Worm (Caenorhabditis elegans) whole organism, L3 larva: ENCODE measurements around the gene ZC116.5.

Experiments used
- ama-1 ChIP-seq: fragments of 150-350 bp; optimal IDR thresholded peaks from 2 replicates; lab custom pipeline; 2018
- ceh-16 ChIP-seq: sonication (generic microtip); optimal IDR thresholded peaks from 2 replicates; lab custom pipeline; 2017; ENCODE audit warnings: missing biosample characterization, missing genetic modification characterization
- ceh-82 ChIP-seq: fragments of 150-350 bp; optimal IDR thresholded peaks from 2 replicates; lab custom pipeline; 2014; ENCODE audit warnings: missing biosample characterization, missing genetic modification characterization
- ceh-9 ChIP-seq: sonication (generic microtip); optimal IDR thresholded peaks from 2 replicates; lab custom pipeline; 2018; ENCODE audit warnings: missing biosample characterization, missing genetic modification characterization
- daf-12 ChIP-seq: fragments of 150-350 bp; optimal IDR thresholded peaks from 2 replicates; lab custom pipeline; 2014; ENCODE audit warnings: missing biosample characterization, missing genetic modification reagents, missing genetic modification characterization
- egl-27 ChIP-seq: sonication (generic microtip); optimal IDR thresholded peaks from 4 replicates; lab custom pipeline; 2017; ENCODE audit warnings: missing biosample characterization, missing genetic modification reagents, missing genetic modification characterization
- egl-5 ChIP-seq: fragments of 150-350 bp; optimal IDR thresholded peaks from 2 replicates; lab custom pipeline; 2017; ENCODE audit warnings: missing biosample characterization, missing genetic modification reagents, missing genetic modification characterization, inconsistent platforms
- elt-1 ChIP-seq: fragments of 150-350 bp; optimal IDR thresholded peaks from 2 replicates; lab custom pipeline; 2014; ENCODE audit warnings: missing biosample characterization, missing genetic modification characterization
- elt-2 ChIP-seq: sonication (generic microtip); optimal IDR thresholded peaks from 2 replicates; lab custom pipeline; 2016; ENCODE audit warnings: missing genetic modification reagents, mild to moderate bottlenecking, missing genetic modification characterization, missing compliant biosample characterization
- elt-3 ChIP-seq, 3 experiments: fragments of 150-350 bp in 1 of 3; sonication (generic microtip) in 2 of 3; optimal IDR thresholded peaks; 2 replicates in 2 of 3; 4 replicates in 1 of 3; lab custom pipeline; 2014 to 2017; ENCODE audit warnings: missing biosample characterization in 3 of 3, missing genetic modification characterization in 3 of 3
- fos-1 ChIP-seq: fragments of 150-350 bp; optimal IDR thresholded peaks from 2 replicates; lab custom pipeline; 2014; ENCODE audit warnings: missing biosample characterization, missing genetic modification characterization
- jun-1 ChIP-seq: fragments of 150-350 bp; optimal IDR thresholded peaks from 2 replicates; lab custom pipeline; 2014; ENCODE audit warnings: missing biosample characterization, missing genetic modification reagents, missing genetic modification characterization
- lin-15B ChIP-seq: fragments of 150-350 bp; optimal IDR thresholded peaks from 2 replicates; lab custom pipeline; 2014; ENCODE audit warnings: missing biosample characterization, missing genetic modification characterization
- lin-39 ChIP-seq: fragments of 150-350 bp; optimal IDR thresholded peaks from 2 replicates; lab custom pipeline; 2018; ENCODE audit warnings: missing biosample characterization, missing genetic modification reagents, missing genetic modification characterization
- lsy-12 ChIP-seq: sonication (generic microtip); optimal IDR thresholded peaks from 2 replicates; lab custom pipeline; 2016; ENCODE audit warnings: mild to moderate bottlenecking, missing genetic modification characterization, missing compliant biosample characterization
- mdl-1 ChIP-seq: fragments of 150-350 bp; optimal IDR thresholded peaks from 2 replicates; lab custom pipeline; 2014; ENCODE audit warnings: missing biosample characterization, missing genetic modification characterization
- mml-1 ChIP-seq: fragments of 150-350 bp; sonication (generic microtip); optimal IDR thresholded peaks from 3 replicates; lab custom pipeline; 2014; ENCODE audit warnings: missing biosample characterization, missing genetic modification characterization
- nfya-1 ChIP-seq: sonication (generic microtip); optimal IDR thresholded peaks from 2 replicates; lab custom pipeline; 2017; ENCODE audit warnings: missing genetic modification characterization, mild to moderate bottlenecking, missing compliant biosample characterization, antibody characterized with exemption, moderate library complexity; ENCODE audit not compliant: insufficient read depth
- nhr-11 ChIP-seq: fragments of 150-350 bp; optimal IDR thresholded peaks from 2 replicates; lab custom pipeline; 2014; ENCODE audit warnings: missing biosample characterization, missing genetic modification characterization
- nhr-12 ChIP-seq: fragments of 150-350 bp; optimal IDR thresholded peaks from 2 replicates; lab custom pipeline; 2014; ENCODE audit warnings: missing biosample characterization, missing genetic modification characterization
- nhr-23 ChIP-seq: fragments of 150-350 bp; optimal IDR thresholded peaks from 2 replicates; lab custom pipeline; 2014; ENCODE audit warnings: missing biosample characterization, missing genetic modification reagents, missing genetic modification characterization
- nhr-237 ChIP-seq: fragments of 150-350 bp; optimal IDR thresholded peaks from 2 replicates; lab custom pipeline; 2014; ENCODE audit warnings: missing biosample characterization, missing genetic modification characterization
- nhr-28 ChIP-seq: fragments of 150-350 bp; optimal IDR thresholded peaks from 2 replicates; lab custom pipeline; 2014; ENCODE audit warnings: missing biosample characterization, missing genetic modification characterization
- nhr-43 ChIP-seq: sonication (generic microtip); optimal IDR thresholded peaks from 2 replicates; lab custom pipeline; 2016; ENCODE audit warnings: mild to moderate bottlenecking, missing genetic modification characterization, missing compliant biosample characterization; ENCODE audit not compliant: poor library complexity, severe bottlenecking
- nhr-67 ChIP-seq: fragments of 150-350 bp; optimal IDR thresholded peaks from 2 replicates; lab custom pipeline; 2014; ENCODE audit warnings: missing biosample characterization, missing genetic modification characterization
- nhr-76 ChIP-seq: fragments of 150-350 bp; sonication (generic microtip); optimal IDR thresholded peaks from 5 replicates; lab custom pipeline; 2014; ENCODE audit warnings: missing biosample characterization, missing genetic modification characterization
- nhr-77 ChIP-seq: fragments of 150-350 bp; optimal IDR thresholded peaks from 2 replicates; lab custom pipeline; 2014; ENCODE audit warnings: missing biosample characterization, missing genetic modification characterization
- pha-4 ChIP-seq: fragments of 150-350 bp; optimal IDR thresholded peaks from 2 replicates; lab custom pipeline; 2014; ENCODE audit warnings: missing biosample characterization, missing genetic modification reagents, missing genetic modification characterization
- pqm-1 ChIP-seq: fragments of 150-350 bp; optimal IDR thresholded peaks from 2 replicates; lab custom pipeline; 2017; ENCODE audit warnings: missing biosample characterization, missing genetic modification characterization, inconsistent platforms
- skn-1 ChIP-seq: fragments of 150-350 bp; optimal IDR thresholded peaks from 2 replicates; lab custom pipeline; 2014; ENCODE audit warnings: missing biosample characterization, missing genetic modification characterization
- tbx-2 ChIP-seq: sonication (generic microtip); optimal IDR thresholded peaks from 2 replicates; lab custom pipeline; 2016; ENCODE audit warnings: mild to moderate bottlenecking, missing genetic modification characterization, missing compliant biosample characterization
- unc-39 ChIP-seq: sonication (generic microtip); optimal IDR thresholded peaks from 4 replicates; lab custom pipeline; 2017; ENCODE audit warnings: missing biosample characterization, missing genetic modification characterization
- unc-62 ChIP-seq: fragments of 150-350 bp; sonication (generic microtip); optimal IDR thresholded peaks from 4 replicates; lab custom pipeline; 2014; ENCODE audit warnings: missing biosample characterization, missing genetic modification reagents, missing genetic modification characterization
- zag-1 ChIP-seq: fragments of 150-350 bp; optimal IDR thresholded peaks from 2 replicates; lab custom pipeline; 2014; ENCODE audit warnings: missing biosample characterization, missing genetic modification characterization
- ztf-11 ChIP-seq: fragments of 150-350 bp; optimal IDR thresholded peaks from 2 replicates; lab custom pipeline; 2014; ENCODE audit warnings: missing biosample characterization, missing genetic modification characterization
- ztf-4 ChIP-seq: fragments of 150-350 bp; optimal IDR thresholded peaks from 2 replicates; lab custom pipeline; 2014; ENCODE audit warnings: missing biosample characterization, missing genetic modification characterization

The ZC116.5 gene

DNA sequence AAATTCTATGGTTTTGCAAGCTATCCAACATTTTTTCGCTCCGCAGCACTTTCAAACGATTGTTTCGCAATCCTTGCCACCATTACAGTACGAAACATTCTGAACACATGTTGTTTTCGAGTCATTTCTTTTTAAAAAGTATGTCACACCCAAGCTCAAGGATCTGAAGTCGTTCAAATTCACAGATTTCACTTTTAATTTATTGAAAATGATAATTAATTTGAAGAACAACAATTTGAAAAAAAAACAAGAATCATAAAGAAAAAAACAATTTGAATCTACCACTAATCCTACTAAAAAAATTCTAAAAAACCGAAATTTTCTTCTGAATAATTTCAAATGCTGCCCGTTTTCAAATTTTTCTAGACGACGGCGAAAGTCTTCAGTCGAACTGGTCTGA, 16.4 kb downstream of the ZC116.5 start, which contains the start of gene C14C10.2:
Gene C14C10.2 (minus strand): TSS at position 101 of the 400 bp plus-strand sequence.
- TF ChIP-seq daf-12 (tag; lab: Kevin White, UChicago) (no peak), unc-62 (GFP tag; lab: Kevin White, UChicago) (no peak), unc-39 (tag; lab: Kevin White, UChicago) (no peak), nhr-76 (tag; lab: Kevin White, UChicago) (no peak), skn-1 (no peak), elt-2 (tag; lab: Kevin White, UChicago) (no peak)

ce11 chrV:12590601-12591000, 18.2 kb downstream of the ZC116.5 start, which contains the start of gene ttr-43:
TSS of gene ttr-43 (minus strand) at chrV:12590701.
- TF ChIP-seq egl-5 (tag; lab: Kevin White, UChicago) (no peak), nhr-28 (no peak), lin-15B (tag; lab: Kevin White, UChicago) (no peak), nhr-67 (no peak), zag-1 (tag; lab: Kevin White, UChicago) (no peak), nhr-237 (no peak), pha-4 (tag; lab: Kevin White, UChicago) (no peak), unc-62 (GFP tag; lab: Kevin White, UChicago) (no peak)

DNA sequence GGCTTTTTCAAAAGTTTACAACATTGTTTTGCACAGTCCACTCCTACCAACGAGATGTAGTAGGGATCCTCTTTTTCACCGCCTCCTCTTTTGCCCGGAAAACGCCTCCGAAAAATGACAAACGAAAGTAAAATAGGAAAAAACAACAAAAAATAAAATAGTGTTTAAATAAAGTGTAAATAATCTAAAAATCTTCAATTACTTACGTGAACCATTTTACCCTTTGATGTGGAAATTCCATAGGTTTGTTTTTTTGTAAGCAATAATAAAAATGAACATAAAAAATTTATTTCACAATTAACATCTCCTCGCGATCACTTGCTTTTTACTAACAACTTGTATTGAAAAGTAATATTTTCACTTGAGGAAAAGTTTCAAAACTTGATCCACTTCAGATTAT, 20.7 kb downstream of the ZC116.5 start, which contains the start of gene C14C10.1:
Gene C14C10.1 (plus strand): TSS at position 301 of the 400 bp plus-strand sequence.
- TF ChIP-seq nhr-28: no peak
- no peak for TF ChIP-seq ztf-4 (tag; lab: Kevin White, UChicago)
- no peak for TF ChIP-seq nhr-76 (tag; lab: Kevin White, UChicago)
- no peak for TF ChIP-seq mml-1
- no peak for TF ChIP-seq nhr-237
- TF ChIP-seq ceh-16 (tag; lab: Kevin White, UChicago): no peak
- no peak for TF ChIP-seq lsy-12 (tag; lab: Kevin White, UChicago)
- TF ChIP-seq lin-39 (tag; lab: Kevin White, UChicago): no peak

- no peak for TF ChIP-seq lin-39 (tag; lab: Kevin White, UChicago)
- no peak for TF ChIP-seq nhr-23 (tag; lab: Kevin White, UChicago)
- no peak for TF ChIP-seq nhr-11
- TF ChIP-seq ztf-4 (tag; lab: Kevin White, UChicago): no peak
- TF ChIP-seq nfya-1: no peak
- TF ChIP-seq mdl-1 (tag; lab: Kevin White, UChicago): no peak
- no peak for TF ChIP-seq nhr-77 (tag; lab: Kevin White, UChicago)
- TF ChIP-seq elt-1 (tag; lab: Kevin White, UChicago): no peak
- TF ChIP-seq nhr-67: no peak
- TF ChIP-seq ceh-9 (tag; lab: Kevin White, UChicago): no peak
- TF ChIP-seq lsy-12 (tag; lab: Kevin White, UChicago): no peak
- no peak for TF ChIP-seq unc-39 (tag; lab: Kevin White, UChicago)
- no peak for TF ChIP-seq nhr-43
- TF ChIP-seq, all 47 proteins: peak for 0
These were observed 22.0 kb downstream of the ZC116.5 start for ce11 chrV:12586793-12587192.

DNA sequence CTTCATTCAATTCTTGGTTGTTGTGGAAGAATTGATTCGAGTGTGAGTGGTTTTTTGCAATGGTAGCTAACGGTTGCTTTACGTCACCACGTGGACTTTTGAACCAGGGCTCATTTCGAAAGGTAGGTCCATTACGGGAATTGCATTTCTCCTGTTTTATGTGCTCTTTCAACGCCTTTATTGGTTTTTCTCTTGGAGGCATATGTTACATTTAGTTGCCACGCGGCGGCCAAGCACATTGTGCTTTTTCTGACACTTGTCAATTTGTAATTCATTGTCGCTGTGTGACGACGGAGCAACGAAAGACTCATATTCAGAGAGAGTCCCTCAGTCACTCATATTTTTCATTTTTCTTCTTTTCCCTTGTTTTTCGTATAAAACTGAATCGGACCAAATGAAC, 24.0 kb downstream of the ZC116.5 start:
- no peak for TF ChIP-seq ceh-16 (tag; lab: Kevin White, UChicago)
- no peak for TF ChIP-seq egl-27 (tag; lab: Kevin White, UChicago)
- no peak for TF ChIP-seq ama-1 (lab: Kevin White, UChicago)
- no peak for TF ChIP-seq nhr-77 (tag; lab: Kevin White, UChicago)
- TF ChIP-seq ztf-11 (tag; lab: Kevin White, UChicago): no peak
- no peak for TF ChIP-seq egl-5 (tag; lab: Kevin White, UChicago)
- no peak for TF ChIP-seq fos-1 (tag; lab: Kevin White, UChicago)
- no peak for TF ChIP-seq ceh-82 (tag; lab: Kevin White, UChicago)
- TF ChIP-seq elt-3 (tag; optimal IDR thresholded peaks at IDR 0.05; lab: Kevin White, UChicago): no peak
- no peak for TF ChIP-seq nhr-11
- no peak for TF ChIP-seq zag-1 (tag; lab: Kevin White, UChicago)
- no peak for TF ChIP-seq nhr-23 (tag; lab: Kevin White, UChicago)
- no peak for TF ChIP-seq nhr-28

- TF ChIP-seq egl-5 (tag; lab: Kevin White, UChicago): peak; percentile 23
- TF ChIP-seq nhr-12 (tag; lab: Kevin White, UChicago): no peak
- TF ChIP-seq jun-1: no peak
- no peak for TF ChIP-seq mml-1
- no peak for TF ChIP-seq tbx-2 (tag; lab: Kevin White, UChicago)
- no peak for TF ChIP-seq pqm-1 (tag; lab: Kevin White, UChicago)
These were observed 25.3 kb downstream of the ZC116.5 start for ce11 chrV:12583421-12583820.
